Worm (Caenorhabditis elegans) whole organism, late embryonic: Measurements from ENCODE around the gene C09H10.4.

Experiments used
- C08G9.2 ChIP-seq: sonication (generic microtip); optimal IDR thresholded peaks from 2 replicates; lab custom pipeline; 2016; ENCODE audit warnings: mild to moderate bottlenecking, missing genetic modification characterization, moderate library complexity, missing compliant biosample characterization
- C38D4.7 ChIP-seq: fragments of 200-800 bp; sonication (Bioruptor generic); optimal IDR thresholded peaks from 2 replicates; lab custom pipeline; 2018; ENCODE audit warnings: mild to moderate bottlenecking, missing genetic modification characterization, moderate library complexity, missing compliant biosample characterization
- F13H6.1 ChIP-seq: sonication (generic microtip); optimal IDR thresholded peaks from 2 replicates; lab custom pipeline; 2016; ENCODE audit warnings: missing genetic modification characterization, missing compliant biosample characterization
- K02D7.2 ChIP-seq: sonication (generic microtip); optimal IDR thresholded peaks from 2 replicates; lab custom pipeline; 2017; ENCODE audit warnings: mild to moderate bottlenecking, missing genetic modification characterization, missing compliant biosample characterization
- ahr-1 ChIP-seq: sonication (generic microtip); optimal IDR thresholded peaks from 2 replicates; lab custom pipeline; 2016; ENCODE audit warnings: missing genetic modification characterization, missing compliant biosample characterization
- ceh-2 ChIP-seq: sonication (generic microtip); optimal IDR thresholded peaks from 2 replicates; lab custom pipeline; 2016; ENCODE audit warnings: missing genotype, missing genetic modification characterization, missing compliant biosample characterization
- ceh-22 ChIP-seq: sonication (generic microtip); optimal IDR thresholded peaks from 2 replicates; lab custom pipeline; 2017; ENCODE audit warnings: missing biosample characterization, missing genetic modification characterization
- ceh-45 ChIP-seq: fragments of 200-800 bp; sonication (Bioruptor generic); IDR thresholded peaks from 2 replicates; pipeline ENCODE4 v1.3.6; 2022; ENCODE audit warnings: missing genetic modification reagents, missing genetic modification characterization, missing compliant biosample characterization
- ceh-48 ChIP-seq: sonication (generic microtip); optimal IDR thresholded peaks from 2 replicates; lab custom pipeline; 2016; ENCODE audit warnings: missing genetic modification characterization, inconsistent platforms, missing compliant biosample characterization
- ceh-6 ChIP-seq: fragments of 200-800 bp; sonication (Bioruptor generic); optimal IDR thresholded peaks from 2 replicates; lab custom pipeline; 2018; ENCODE audit warnings: mild to moderate bottlenecking, missing genetic modification characterization, missing compliant biosample characterization
- dve-1 ChIP-seq: sonication (generic microtip); optimal IDR thresholded peaks from 2 replicates; lab custom pipeline; 2017; ENCODE audit warnings: antibody characterized with exemption, mild to moderate bottlenecking, missing genetic modification characterization, missing compliant biosample characterization
- elt-2 ChIP-seq: sonication (generic microtip); optimal IDR thresholded peaks from 2 replicates; lab custom pipeline; 2016; ENCODE audit warnings: missing genetic modification reagents, missing genetic modification characterization, missing compliant biosample characterization
- elt-4 ChIP-seq: sonication (generic microtip); optimal IDR thresholded peaks from 2 replicates; lab custom pipeline; 2016; ENCODE audit warnings: missing genetic modification characterization, missing compliant biosample characterization
- eyg-1 ChIP-seq: sonication (generic microtip); optimal IDR thresholded peaks from 2 replicates; lab custom pipeline; 2016; ENCODE audit warnings: missing genotype, missing genetic modification characterization, missing compliant biosample characterization
- fkh-6 ChIP-seq: sonication (generic microtip); optimal IDR thresholded peaks from 2 replicates; lab custom pipeline; 2016; ENCODE audit warnings: missing genetic modification characterization, missing compliant biosample characterization
- hlh-13 ChIP-seq: fragments of 200-800 bp; sonication (Bioruptor generic); optimal IDR thresholded peaks from 2 replicates; lab custom pipeline; 2018; ENCODE audit warnings: mild to moderate bottlenecking, missing genetic modification characterization, missing compliant biosample characterization
- hlh-15 ChIP-seq: sonication (generic microtip); optimal IDR thresholded peaks from 2 replicates; lab custom pipeline; 2016; ENCODE audit warnings: missing genetic modification characterization, missing compliant biosample characterization
- hlh-30 ChIP-seq: sonication (generic microtip); optimal IDR thresholded peaks from 2 replicates; lab custom pipeline; 2017; ENCODE audit warnings: antibody characterized with exemption, missing genetic modification characterization, missing compliant biosample characterization; ENCODE audit not compliant: insufficient read depth
- hlh-6 ChIP-seq: sonication (generic microtip); optimal IDR thresholded peaks from 2 replicates; lab custom pipeline; 2016; ENCODE audit warnings: missing genotype, missing genetic modification characterization, missing compliant biosample characterization
- lim-6 ChIP-seq: sonication (generic microtip); optimal IDR thresholded peaks from 2 replicates; lab custom pipeline; 2016; ENCODE audit warnings: missing genetic modification characterization, missing compliant biosample characterization
- madf-2 ChIP-seq: sonication (generic microtip); optimal IDR thresholded peaks from 2 replicates; lab custom pipeline; 2017; ENCODE audit warnings: missing genetic modification characterization, missing compliant biosample characterization
- mec-3 ChIP-seq: sonication (generic microtip); optimal IDR thresholded peaks from 2 replicates; lab custom pipeline; 2016; ENCODE audit warnings: borderline replicate concordance, missing genetic modification characterization, missing compliant biosample characterization
- nfya-1 ChIP-seq: sonication (generic microtip); optimal IDR thresholded peaks from 2 replicates; lab custom pipeline; 2017; ENCODE audit warnings: missing genetic modification characterization, mild to moderate bottlenecking, missing compliant biosample characterization, antibody characterized with exemption, moderate library complexity
- nhr-11 ChIP-seq: fragments of 150-350 bp; optimal IDR thresholded peaks from 2 replicates; lab custom pipeline; 2014; ENCODE audit warnings: missing biosample characterization, missing genetic modification characterization
- nhr-232 ChIP-seq: sonication (generic microtip); optimal IDR thresholded peaks from 2 replicates; lab custom pipeline; 2016; ENCODE audit warnings: missing genetic modification characterization, missing compliant biosample characterization
- npax-4 ChIP-seq: sonication (generic microtip); optimal IDR thresholded peaks from 2 replicates; lab custom pipeline; 2016; ENCODE audit warnings: missing genetic modification characterization, missing compliant biosample characterization
- odd-2 ChIP-seq: sonication (generic microtip); optimal IDR thresholded peaks from 2 replicates; lab custom pipeline; 2017; ENCODE audit warnings: antibody characterized with exemption, mild to moderate bottlenecking, missing genetic modification characterization, missing compliant biosample characterization
- pax-1 ChIP-seq: fragments of 150-350 bp; optimal IDR thresholded peaks from 2 replicates; lab custom pipeline; 2014; ENCODE audit warnings: missing biosample characterization, missing genetic modification characterization
- pha-2 ChIP-seq: sonication (generic microtip); optimal IDR thresholded peaks from 2 replicates; lab custom pipeline; 2017; ENCODE audit warnings: mild to moderate bottlenecking, missing genetic modification characterization, missing compliant biosample characterization
- pqm-1 ChIP-seq: sonication (generic microtip); optimal IDR thresholded peaks from 2 replicates; lab custom pipeline; 2016; ENCODE audit warnings: missing genetic modification characterization, missing compliant biosample characterization
- ref-2 ChIP-seq: sonication (generic microtip); optimal IDR thresholded peaks from 2 replicates; lab custom pipeline; 2016; ENCODE audit warnings: missing genetic modification characterization, missing compliant biosample characterization
- rnt-1 ChIP-seq: sonication (generic microtip); optimal IDR thresholded peaks from 2 replicates; lab custom pipeline; 2016; ENCODE audit warnings: missing genetic modification characterization, missing compliant biosample characterization
- sdc-2 ChIP-seq: sonication (generic microtip); optimal IDR thresholded peaks from 2 replicates; lab custom pipeline; 2016; ENCODE audit warnings: missing genotype, missing genetic modification characterization, missing compliant biosample characterization
- syd-9 ChIP-seq: sonication (generic microtip); optimal IDR thresholded peaks from 2 replicates; lab custom pipeline; 2016; ENCODE audit warnings: mild to moderate bottlenecking, missing genetic modification characterization, moderate library complexity, missing compliant biosample characterization
- ttx-3 ChIP-seq: sonication (generic microtip); optimal IDR thresholded peaks from 2 replicates; lab custom pipeline; 2016; ENCODE audit warnings: missing genetic modification reagents, missing genetic modification characterization, missing compliant biosample characterization
- unc-3 ChIP-seq, 2 experiments: fragments of 200-800 bp in 1 of 2; sonication (Bioruptor generic) in 1 of 2; sonication (generic microtip) in 1 of 2; conservative IDR thresholded peaks in 1 of 2; optimal IDR thresholded peaks in 1 of 2; 2 replicates each; pipeline versions ENCODE4 v1.3.6 to Lab custom; 2016 to 2022; ENCODE audit warnings: missing compliant biosample characterization in 2 of 2, missing genetic modification characterization in 2 of 2, missing genetic modification reagents in 1 of 2
- unc-42 ChIP-seq: sonication (generic microtip); optimal IDR thresholded peaks from 2 replicates; lab custom pipeline; 2016; ENCODE audit warnings: missing genotype, missing genetic modification characterization, missing compliant biosample characterization
- unc-55 ChIP-seq: sonication (generic microtip); optimal IDR thresholded peaks from 2 replicates; lab custom pipeline; 2017; ENCODE audit warnings: missing biosample characterization, missing genetic modification reagents, missing genetic modification characterization
- unc-86 ChIP-seq: sonication (generic microtip); optimal IDR thresholded peaks from 2 replicates; lab custom pipeline; 2016; ENCODE audit warnings: missing genetic modification characterization, missing compliant biosample characterization

The C09H10.4 gene

ce11 chrII:11128989-11129388 is 29.0 kb downstream of the C09H10.4 start, which contains the start of gene F40F8.3:
F40F8.3 (plus strand) TSS chrII:11129289.
- TF ChIP-seq ceh-2 (tag; lab: Kevin White, UChicago), result no peak
- no peak for TF ChIP-seq sdc-2 (tag; lab: Kevin White, UChicago)

- TF ChIP-seq unc-86 (tag; lab: Kevin White, UChicago) (no peak), hlh-6 (tag; lab: Kevin White, UChicago) (no peak), fkh-6 (tag; lab: Kevin White, UChicago) (no peak), nfya-1 (tag; lab: Kevin White, UChicago) (no peak), C38D4.7 (no peak), lim-6 (tag; lab: Kevin White, UChicago) (no peak)
Measured at ce11 chrII:11129517-11129916, 29.6 kb downstream of the C09H10.4 start, which contains the start of gene F40F8.12. F40F8.12 (plus strand) TSS chrII:11129817.

- TF ChIP-seq unc-42 (tag; lab: Kevin White, UChicago) (peak; percentile 4), npax-4 (tag; lab: Kevin White, UChicago) (no peak)
Measured at ce11 chrII:11132542-11132941, 32.6 kb downstream of the C09H10.4 start, which contains the start of gene F40F8.11. F40F8.11 (minus strand) TSS chrII:11132590.

- no peak for TF ChIP-seq syd-9
- no peak for TF ChIP-seq unc-86 (tag; lab: Kevin White, UChicago)
- no peak for TF ChIP-seq pax-1 (tag; lab: Kevin White, UChicago)
- TF ChIP-seq ahr-1 (tag; lab: Kevin White, UChicago), result no peak
- no peak for TF ChIP-seq ref-2 (tag; lab: Kevin White, UChicago)
- TF ChIP-seq dve-1 (tag; lab: Kevin White, UChicago), result no peak
- no peak for TF ChIP-seq mec-3 (tag; lab: Kevin White, UChicago)
- TF ChIP-seq nhr-11 (tag; lab: Kevin White, UChicago), result no peak
- TF ChIP-seq nhr-232, result no peak
- no peak for TF ChIP-seq C38D4.7
- TF ChIP-seq rnt-1, result no peak
- no peak for TF ChIP-seq odd-2
- TF ChIP-seq elt-4 (tag; lab: Kevin White, UChicago), result no peak
- TF ChIP-seq eyg-1, result no peak
- TF ChIP-seq pqm-1, result no peak
- no peak for TF ChIP-seq hlh-15 (tag; lab: Kevin White, UChicago)
- TF ChIP-seq ceh-2 (tag; lab: Kevin White, UChicago), result no peak
- no peak for TF ChIP-seq elt-2 (tag; lab: Kevin White, UChicago)
Measured at ce11 chrII:11134828-11135227, 34.9 kb downstream of the C09H10.4 start, which contains the start of gene F40F8.5. F40F8.5 (minus strand) TSS chrII:11134928.

ce11 chrII:11135773-11136172 is 35.8 kb downstream of the C09H10.4 start:
- TF ChIP-seq unc-55 (GFP tag; lab: Kevin White, UChicago) (peak; percentile 76), ceh-6 (GFP tag; lab: Kevin White, UChicago) (no peak)
- TF ChIP-seq, all 69 proteins: peak for 1

ce11 chrII:11140140-11140539 is 40.2 kb downstream of the C09H10.4 start, which contains the start of gene F40F8.4:
F40F8.4 (minus strand) TSS chrII:11140240.
- no peak for TF ChIP-seq elt-4 (tag; lab: Kevin White, UChicago)
- TF ChIP-seq hlh-13 (GFP tag; lab: Kevin White, UChicago), result no peak
- TF ChIP-seq K02D7.2 (tag; lab: Kevin White, UChicago), result no peak
- TF ChIP-seq unc-3 (GFP tag; conservative IDR thresholded peaks at IDR 0.05; lab: Robert Waterston, UW), result no peak
- no peak for TF ChIP-seq unc-3 (tag; optimal IDR thresholded peaks at IDR 0.05; lab: Kevin White, UChicago)
- no peak for TF ChIP-seq ceh-2 (tag; lab: Kevin White, UChicago)
- TF ChIP-seq npax-4 (tag; lab: Kevin White, UChicago), result no peak
- TF ChIP-seq sdc-2 (tag; lab: Kevin White, UChicago), result no peak
- no peak for TF ChIP-seq hlh-15 (tag; lab: Kevin White, UChicago)
- TF ChIP-seq ceh-22, result no peak
- TF ChIP-seq ceh-48 (tag; lab: Kevin White, UChicago), result no peak
- no peak for TF ChIP-seq nfya-1 (tag; lab: Kevin White, UChicago)
- no peak for TF ChIP-seq hlh-30 (tag; lab: Kevin White, UChicago)
- TF ChIP-seq unc-42 (tag; lab: Kevin White, UChicago), result no peak
- TF ChIP-seq hlh-6 (tag; lab: Kevin White, UChicago), result no peak
- no peak for TF ChIP-seq C08G9.2
- no peak for TF ChIP-seq madf-2 (tag; lab: Kevin White, UChicago)
- TF ChIP-seq pha-2 (tag; lab: Kevin White, UChicago), result no peak
- no peak for TF ChIP-seq ttx-3 (tag; lab: Kevin White, UChicago)
- TF ChIP-seq ceh-45 (GFP tag; lab: Robert Waterston, UW), result no peak
- no peak for TF ChIP-seq F13H6.1
